Worm (Caenorhabditis elegans) whole organism, L2 larva: ENCODE data around the gene nas-23.

ENCODE experiments used
- C34F6.9 ChIP-seq: fragments of 150-350 bp; optimal IDR thresholded peaks from 2 replicates; lab custom pipeline; 2014; ENCODE audit warnings: missing biosample characterization, missing genetic modification characterization
- F13H6.1 ChIP-seq: sonication (generic microtip); optimal IDR thresholded peaks from 2 replicates; lab custom pipeline; 2016; ENCODE audit warnings: missing genetic modification characterization, missing compliant biosample characterization
- R02D3.7 ChIP-seq: fragments of 150-350 bp; optimal IDR thresholded peaks from 2 replicates; lab custom pipeline; 2014; ENCODE audit warnings: missing biosample characterization, missing genetic modification characterization
- Y55F3AM.14 ChIP-seq: fragments of 200-800 bp; sonication (Bioruptor generic); optimal IDR thresholded peaks from 2 replicates; lab custom pipeline; 2018; ENCODE audit warnings: mild to moderate bottlenecking, missing genetic modification characterization, missing compliant biosample characterization
- ZK546.5 ChIP-seq: sonication (generic microtip); optimal IDR thresholded peaks from 2 replicates; lab custom pipeline; 2017; ENCODE audit warnings: missing biosample characterization, missing genetic modification characterization
- alr-1 ChIP-seq: fragments of 150-350 bp; optimal IDR thresholded peaks from 2 replicates; lab custom pipeline; 2014; ENCODE audit warnings: missing biosample characterization, missing genetic modification characterization
- aly-2 ChIP-seq: fragments of 150-350 bp; optimal IDR thresholded peaks from 2 replicates; lab custom pipeline; 2014; ENCODE audit warnings: missing biosample characterization, missing genetic modification characterization
- ama-1 ChIP-seq: fragments of 150-350 bp; optimal IDR thresholded peaks from 2 replicates; lab custom pipeline; 2018; ENCODE audit warnings: inconsistent platforms
- blmp-1 ChIP-seq: sonication (generic microtip); optimal IDR thresholded peaks from 2 replicates; lab custom pipeline; 2017; ENCODE audit warnings: missing genetic modification characterization, mild to moderate bottlenecking, missing compliant biosample characterization, antibody characterized with exemption, moderate library complexity; ENCODE audit not compliant: insufficient read depth
- ceh-16 ChIP-seq: fragments of 150-350 bp; optimal IDR thresholded peaks from 2 replicates; lab custom pipeline; 2014; ENCODE audit warnings: missing biosample characterization, missing genetic modification characterization
- ceh-82 ChIP-seq: fragments of 150-350 bp; optimal IDR thresholded peaks from 2 replicates; lab custom pipeline; 2014; ENCODE audit warnings: missing biosample characterization, missing genetic modification characterization
- crh-2 ChIP-seq: sonication (generic microtip); optimal IDR thresholded peaks from 2 replicates; lab custom pipeline; 2017; ENCODE audit warnings: missing biosample characterization, missing genetic modification characterization
- dmd-4 ChIP-seq: sonication (generic microtip); optimal IDR thresholded peaks from 2 replicates; lab custom pipeline; 2017; ENCODE audit warnings: missing biosample characterization, missing genetic modification characterization
- egl-27 ChIP-seq: sonication (generic microtip); optimal IDR thresholded peaks from 3 replicates; lab custom pipeline; 2017; ENCODE audit warnings: missing biosample characterization, missing genetic modification reagents, missing genetic modification characterization
- elt-3 ChIP-seq: sonication (generic microtip); optimal IDR thresholded peaks from 2 replicates; lab custom pipeline; 2017; ENCODE audit warnings: missing biosample characterization, missing genetic modification characterization
- gmeb-1 ChIP-seq: fragments of 150-350 bp; optimal IDR thresholded peaks from 2 replicates; lab custom pipeline; 2014; ENCODE audit warnings: missing biosample characterization, missing genetic modification characterization
- lin-11 ChIP-seq: fragments of 150-350 bp; sonication (generic microtip); optimal IDR thresholded peaks from 2 replicates; lab custom pipeline; 2014; ENCODE audit warnings: missing biosample characterization, missing genetic modification characterization, inconsistent platforms, mixed read lengths
- lin-13 ChIP-seq: fragments of 150-350 bp; optimal IDR thresholded peaks from 2 replicates; lab custom pipeline; 2014; ENCODE audit warnings: missing biosample characterization, missing genetic modification reagents, missing genetic modification characterization
- lin-39 ChIP-seq: fragments of 150-350 bp; optimal IDR thresholded peaks from 2 replicates; lab custom pipeline; 2014; ENCODE audit warnings: missing biosample characterization, missing genetic modification reagents, missing genetic modification characterization
- lsy-2 ChIP-seq, 2 experiments: fragments of 150-350 bp in 1 of 2; sonication (generic microtip) in 1 of 2; optimal IDR thresholded peaks; 2 replicates each; lab custom pipeline; 2014 to 2017; ENCODE audit warnings: missing biosample characterization in 2 of 2, missing genetic modification characterization in 2 of 2
- mab-5 ChIP-seq: fragments of 150-350 bp; optimal IDR thresholded peaks from 2 replicates; lab custom pipeline; 2014; ENCODE audit warnings: missing biosample characterization, missing genetic modification characterization
- mbf-1 ChIP-seq: sonication (generic microtip); optimal IDR thresholded peaks from 2 replicates; lab custom pipeline; 2017; ENCODE audit warnings: missing biosample characterization, missing genetic modification characterization
- mdl-1 ChIP-seq, 2 experiments: fragments of 150-350 bp in 1 of 2; sonication (generic microtip) in 1 of 2; optimal IDR thresholded peaks; 2 replicates each; lab custom pipeline; 2017; ENCODE audit warnings: missing biosample characterization in 2 of 2, missing genetic modification characterization in 2 of 2
- nhr-10 ChIP-seq: sonication (generic microtip); optimal IDR thresholded peaks from 2 replicates; lab custom pipeline; 2017; ENCODE audit warnings: missing biosample characterization, missing genetic modification characterization
- nhr-11 ChIP-seq: fragments of 150-350 bp; optimal IDR thresholded peaks from 2 replicates; lab custom pipeline; 2014; ENCODE audit warnings: missing biosample characterization, missing genetic modification characterization
- nhr-12 ChIP-seq: fragments of 150-350 bp; optimal IDR thresholded peaks from 2 replicates; lab custom pipeline; 2014; ENCODE audit warnings: missing biosample characterization, missing genetic modification characterization
- nhr-21 ChIP-seq: fragments of 150-350 bp; optimal IDR thresholded peaks from 2 replicates; lab custom pipeline; 2014; ENCODE audit warnings: missing biosample characterization, missing genetic modification characterization
- nhr-23 ChIP-seq: fragments of 150-350 bp; optimal IDR thresholded peaks from 2 replicates; lab custom pipeline; 2014; ENCODE audit warnings: missing biosample characterization, missing genetic modification reagents, missing genetic modification characterization
- nhr-237 ChIP-seq: fragments of 150-350 bp; optimal IDR thresholded peaks from 2 replicates; lab custom pipeline; 2014; ENCODE audit warnings: missing biosample characterization, missing genetic modification characterization
- nhr-25 ChIP-seq: fragments of 150-350 bp; sonication (generic microtip); optimal IDR thresholded peaks from 3 replicates; lab custom pipeline; 2014; ENCODE audit warnings: missing biosample characterization, missing genetic modification characterization
- nhr-6 ChIP-seq: fragments of 150-350 bp; optimal IDR thresholded peaks from 2 replicates; lab custom pipeline; 2014; ENCODE audit warnings: missing biosample characterization, missing genetic modification characterization
- nhr-77 ChIP-seq: fragments of 150-350 bp; optimal IDR thresholded peaks from 2 replicates; lab custom pipeline; 2014; ENCODE audit warnings: missing biosample characterization, missing genetic modification characterization
- sem-4 ChIP-seq: fragments of 150-350 bp; optimal IDR thresholded peaks from 2 replicates; lab custom pipeline; 2014; ENCODE audit warnings: missing biosample characterization, missing genetic modification reagents, missing genetic modification characterization
- skn-1 ChIP-seq: sonication (generic microtip); optimal IDR thresholded peaks from 2 replicates; lab custom pipeline; 2017; ENCODE audit warnings: missing biosample characterization, missing genetic modification characterization
- sma-3 ChIP-seq: sonication (generic microtip); optimal IDR thresholded peaks from 2 replicates; lab custom pipeline; 2016; ENCODE audit warnings: missing genetic modification reagents, missing genetic modification characterization, missing compliant biosample characterization
- sma-9 ChIP-seq, 2 experiments: fragments of 150-350 bp in 1 of 2; sonication (generic microtip) in 1 of 2; optimal IDR thresholded peaks; 2 replicates each; lab custom pipeline; 2014 to 2016; ENCODE audit warnings: missing genetic modification characterization in 2 of 2, mild to moderate bottlenecking in 1 of 2, missing biosample characterization in 1 of 2, missing compliant biosample characterization in 1 of 2, missing genetic modification reagents in 1 of 2, moderate library complexity in 1 of 2
- snpc-4 ChIP-seq: fragments of 150-350 bp; optimal IDR thresholded peaks from 2 replicates; lab custom pipeline; 2014; ENCODE audit warnings: missing biosample characterization, missing genetic modification characterization
- unc-39 ChIP-seq: fragments of 150-350 bp; optimal IDR thresholded peaks from 2 replicates; lab custom pipeline; 2014; ENCODE audit warnings: missing biosample characterization, missing genetic modification characterization
- unc-55 ChIP-seq: fragments of 150-350 bp; sonication (generic microtip); optimal IDR thresholded peaks from 3 replicates; lab custom pipeline; 2014; ENCODE audit warnings: missing biosample characterization, missing genetic modification reagents, missing genetic modification characterization
- unc-62 ChIP-seq: fragments of 150-350 bp; optimal IDR thresholded peaks from 2 replicates; lab custom pipeline; 2014; ENCODE audit warnings: missing biosample characterization, missing genetic modification reagents, missing genetic modification characterization
- zag-1 ChIP-seq: fragments of 150-350 bp; optimal IDR thresholded peaks from 2 replicates; lab custom pipeline; 2014; ENCODE audit warnings: missing biosample characterization, missing genetic modification characterization
- ztf-1 ChIP-seq: fragments of 200-800 bp; sonication (Bioruptor generic); conservative IDR thresholded peaks from 2 replicates; pipeline ENCODE4 v1.3.6; 2022; ENCODE audit warnings: missing genetic modification characterization, missing compliant biosample characterization
- ztf-11 ChIP-seq: sonication (generic microtip); optimal IDR thresholded peaks from 2 replicates; lab custom pipeline; 2017; ENCODE audit warnings: missing biosample characterization, missing genetic modification characterization
- ztf-4 ChIP-seq: fragments of 150-350 bp; optimal IDR thresholded peaks from 2 replicates; lab custom pipeline; 2014; ENCODE audit warnings: missing biosample characterization, missing genetic modification characterization

nas-23 gene

ce11 chrII:7489605-7490004 is 3.9 kb downstream of the nas-23 start, which contains the start of gene D1022.9:
D1022.9 (minus strand) TSS chrII:7489705.
- TF ChIP-seq nhr-6 (tag; lab: Kevin White, UChicago): no peak
- no peak for TF ChIP-seq R02D3.7 (tag; lab: Kevin White, UChicago)
- TF ChIP-seq nhr-10 (tag; lab: Kevin White, UChicago): no peak
- TF ChIP-seq unc-55 (GFP tag; lab: Kevin White, UChicago): no peak
- no peak for TF ChIP-seq nhr-11 (tag; lab: Kevin White, UChicago)
- no peak for TF ChIP-seq sma-3 (GFP tag; lab: Kevin White, UChicago)

- TF ChIP-seq aly-2 (no peak), lsy-2 (tag; optimal IDR thresholded peaks at IDR 0.05; lab: Kevin White, UChicago) (no peak), mdl-1 (tag; optimal IDR thresholded peaks at IDR 0.05; lab: Kevin White, UChicago) (no peak), skn-1 (tag; lab: Kevin White, UChicago) (no peak), gmeb-1 (tag; lab: Kevin White, UChicago) (no peak), unc-62 (GFP tag; lab: Kevin White, UChicago) (no peak), nhr-10 (tag; lab: Kevin White, UChicago) (no peak), crh-2 (no peak), unc-55 (GFP tag; lab: Kevin White, UChicago) (no peak), dmd-4 (tag; lab: Kevin White, UChicago) (no peak), mbf-1 (tag; lab: Kevin White, UChicago) (no peak), egl-27 (tag; lab: Kevin White, UChicago) (no peak), elt-3 (tag; lab: Kevin White, UChicago) (no peak), sma-9 (GFP tag; optimal IDR thresholded peaks at IDR 0.05; lab: Kevin White, UChicago) (no peak), sma-9 (tag; optimal IDR thresholded peaks at IDR 0.05; lab: Kevin White, UChicago) (no peak), mab-5 (no peak), R02D3.7 (tag; lab: Kevin White, UChicago) (no peak), ztf-4 (tag; lab: Kevin White, UChicago) (no peak), snpc-4 (tag; lab: Kevin White, UChicago) (no peak)
These were observed 10.5 kb downstream of the nas-23 start, which contains the start of gene cah-2 for ce11 chrII:7483009-7483408. cah-2 (minus strand) TSS chrII:7483109.

- TF ChIP-seq nhr-23 (tag; lab: Kevin White, UChicago) (no peak), blmp-1 (tag; lab: Kevin White, UChicago) (peak; percentile 47), nhr-77 (peak; percentile 28), elt-3 (tag; lab: Kevin White, UChicago) (no peak), ama-1 (lab: Kevin White, UChicago) (no peak), ztf-4 (tag; lab: Kevin White, UChicago) (peak; percentile 0), mdl-1 (tag; optimal IDR thresholded peaks at IDR 0.05; lab: Kevin White, UChicago) (peak in 1 of 2 experiments; percentile 52), unc-55 (GFP tag; lab: Kevin White, UChicago) (peak; percentile 80), mbf-1 (tag; lab: Kevin White, UChicago) (no peak), nhr-21 (peak; percentile 79), sma-9 (GFP tag; optimal IDR thresholded peaks at IDR 0.05; lab: Kevin White, UChicago) (peak; percentile 60), sma-9 (tag; optimal IDR thresholded peaks at IDR 0.05; lab: Kevin White, UChicago) (no peak), skn-1 (tag; lab: Kevin White, UChicago) (no peak), egl-27 (tag; lab: Kevin White, UChicago) (peak; percentile 52), Y55F3AM.14 (GFP tag; lab: Kevin White, UChicago) (peak; percentile 71), alr-1 (tag; lab: Kevin White, UChicago) (no peak), lin-13 (GFP tag; lab: Kevin White, UChicago) (peak; percentile 78), mab-5 (peak; percentile 55), F13H6.1 (tag; lab: Kevin White, UChicago) (peak; percentile 92), lin-11 (tag; lab: Kevin White, UChicago) (peak; percentile 89), C34F6.9 (tag; lab: Kevin White, UChicago) (peak; percentile 81), nhr-10 (tag; lab: Kevin White, UChicago) (no peak), ceh-82 (tag; lab: Kevin White, UChicago) (no peak), sem-4 (tag; lab: Kevin White, UChicago) (peak; percentile 80), nhr-237 (tag; lab: Kevin White, UChicago) (peak; percentile 41), dmd-4 (tag; lab: Kevin White, UChicago) (no peak), ztf-11 (no peak), lin-39 (tag; lab: Kevin White, UChicago) (no peak), unc-62 (GFP tag; lab: Kevin White, UChicago) (no peak), zag-1 (tag; lab: Kevin White, UChicago) (peak; percentile 37), nhr-25 (tag; lab: Kevin White, UChicago) (peak; percentile 83), nhr-6 (tag; lab: Kevin White, UChicago) (peak; percentile 59), nhr-11 (tag; lab: Kevin White, UChicago) (no peak), gmeb-1 (tag; lab: Kevin White, UChicago) (peak; percentile 72), ztf-1 (GFP tag; lab: Robert Waterston, UW) (no peak), nhr-12 (tag; lab: Kevin White, UChicago) (no peak), ceh-16 (no peak), ZK546.5 (tag; lab: Kevin White, UChicago) (no peak), lsy-2 (tag; optimal IDR thresholded peaks at IDR 0.05; lab: Kevin White, UChicago) (peak; percentile 58 to 87), sma-3 (GFP tag; lab: Kevin White, UChicago) (peak; percentile 95), unc-39 (no peak), crh-2 (peak; percentile 77), R02D3.7 (tag; lab: Kevin White, UChicago) (no peak)
These were observed 14.8 kb downstream of the nas-23 start, which contains the start of the genes aka-1 and ubc-6 for ce11 chrII:7478487-7479234. aka-1 (minus strand) TSS chrII:7478537. ubc-6 (plus strand) TSS chrII:7479187.
